Fruit fly (Drosophila melanogaster) whole organism, prepupa: ENCODE measurements around the gene Amnionless.
A peak's percentile ranks its signal among the peaks of the same experiment; 100 is the strongest.

ENCODE experiments used
- Blimp-1 ChIP-seq: fragments of 200-800 bp; sonication (Bioruptor generic); optimal IDR thresholded peaks from 3 replicates; lab custom pipeline; 2017; ENCODE audit warnings: missing biosample characterization, missing genetic modification characterization, mild to moderate bottlenecking, moderate library complexity, missing genetic modification reagents
- CG10631 ChIP-seq: fragments of 200-800 bp; sonication (Bioruptor generic); optimal IDR thresholded peaks from 2 replicates; lab custom pipeline; 2016; ENCODE audit warnings: missing biosample characterization, missing genetic modification characterization
- CG10669 ChIP-seq: fragments of 200-800 bp; sonication (Bioruptor generic); optimal IDR thresholded peaks from 3 replicates; lab custom pipeline; 2018; ENCODE audit warnings: missing biosample characterization, mild to moderate bottlenecking, missing genetic modification characterization, moderate library complexity
- CG15336 ChIP-seq: fragments of 200-800 bp; sonication (Bioruptor generic); IDR thresholded peaks from 2 replicates; pipeline ENCODE4 v1.3.6; 2022; ENCODE audit warnings: missing biosample characterization, missing genetic modification characterization
- CG16779 ChIP-seq: fragments of 200-800 bp; sonication (Bioruptor generic); optimal IDR thresholded peaks from 3 replicates; lab custom pipeline; 2017; ENCODE audit warnings: missing biosample characterization, mild to moderate bottlenecking, missing genetic modification characterization
- CG3032 ChIP-seq: fragments of 200-800 bp; optimal IDR thresholded peaks from 2 replicates; lab custom pipeline; 2019; ENCODE audit warnings: missing biosample characterization, mild to moderate bottlenecking, missing genetic modification characterization, moderate library complexity
- CG32006 ChIP-seq: fragments of 200-800 bp; sonication (Bioruptor generic); optimal IDR thresholded peaks from 3 replicates; lab custom pipeline; 2017; ENCODE audit warnings: missing biosample characterization, mild to moderate bottlenecking, missing genetic modification characterization
- CG34406 ChIP-seq: fragments of 200-800 bp; sonication (Bioruptor generic); optimal IDR thresholded peaks from 3 replicates; lab custom pipeline; 2016; ENCODE audit warnings: missing biosample characterization, missing genetic modification characterization
- CG3919 ChIP-seq: fragments of 200-800 bp; sonication (Bioruptor generic); optimal IDR thresholded peaks from 3 replicates; lab custom pipeline; 2016; ENCODE audit warnings: missing biosample characterization, missing genetic modification characterization
- CG4318 ChIP-seq: fragments of 200-800 bp; sonication (Bioruptor generic); optimal IDR thresholded peaks from 3 replicates; lab custom pipeline; 2017; ENCODE audit warnings: missing biosample characterization, mild to moderate bottlenecking, missing genetic modification characterization
- CG6808 ChIP-seq: fragments of 200-800 bp; sonication (Bioruptor generic); optimal IDR thresholded peaks from 3 replicates; lab custom pipeline; 2017; ENCODE audit warnings: missing biosample characterization, missing genetic modification characterization, mild to moderate bottlenecking, moderate library complexity, missing genetic modification reagents
- CG6854 ChIP-seq: fragments of 200-800 bp; sonication (Bioruptor generic); optimal IDR thresholded peaks from 2 replicates; lab custom pipeline; 2017; ENCODE audit warnings: missing biosample characterization, mild to moderate bottlenecking, missing genetic modification characterization
- CG8119 ChIP-seq: fragments of 200-800 bp; sonication (Bioruptor generic); IDR thresholded peaks from 3 replicates; pipeline ENCODE4 v1.3.6; 2022; ENCODE audit warnings: missing biosample characterization, missing genetic modification characterization
- CG8319 ChIP-seq: fragments of 200-800 bp; sonication (Bioruptor generic); optimal IDR thresholded peaks from 3 replicates; lab custom pipeline; 2016; ENCODE audit warnings: missing biosample characterization, missing genetic modification characterization
- CG9139 ChIP-seq: fragments of 200-800 bp; sonication (Bioruptor generic); optimal IDR thresholded peaks from 3 replicates; lab custom pipeline; 2017; ENCODE audit warnings: missing biosample characterization, mild to moderate bottlenecking, missing genetic modification characterization
- Eip78C ChIP-seq: fragments of 200-800 bp; sonication (Bioruptor generic); peaks from one replicate; lab custom pipeline; 2016; ENCODE audit warnings: missing biosample characterization, missing genetic modification characterization
- Eip93F ChIP-seq: fragments of 200-800 bp; sonication (Bioruptor generic); optimal IDR thresholded peaks from 2 replicates; lab custom pipeline; 2016; ENCODE audit warnings: missing biosample characterization, mild to moderate bottlenecking, missing genetic modification characterization
- Gug ChIP-seq: fragments of 200-800 bp; sonication (Bioruptor generic); IDR thresholded peaks from 2 replicates; pipeline ENCODE4 v1.3.6; 2022; ENCODE audit warnings: missing biosample characterization, missing genetic modification characterization
- Hr38 ChIP-seq: sonication (Bioruptor generic); optimal IDR thresholded peaks from 2 replicates; lab custom pipeline; 2016; ENCODE audit warnings: missing biosample characterization, missing genetic modification characterization
- OdsH ChIP-seq: fragments of 200-800 bp; sonication (Bioruptor generic); optimal IDR thresholded peaks from 3 replicates; lab custom pipeline; 2016; ENCODE audit warnings: missing biosample characterization, missing genetic modification characterization
- achi ChIP-seq: fragments of 200-800 bp; sonication (Bioruptor generic); optimal IDR thresholded peaks from 3 replicates; lab custom pipeline; 2016; ENCODE audit warnings: missing biosample characterization, missing genetic modification characterization
- acj6 ChIP-seq: fragments of 200-800 bp; sonication (Bioruptor generic); optimal IDR thresholded peaks from 3 replicates; lab custom pipeline; 2016; ENCODE audit warnings: missing biosample characterization, missing genetic modification characterization
- cyc ChIP-seq: fragments of 200-800 bp; sonication (Bioruptor generic); optimal IDR thresholded peaks from 3 replicates; lab custom pipeline; 2016; ENCODE audit warnings: missing biosample characterization, missing genetic modification characterization
- dac ChIP-seq: fragments of 200-800 bp; sonication (Bioruptor generic); optimal IDR thresholded peaks from 2 replicates; lab custom pipeline; 2017; ENCODE audit warnings: missing biosample characterization, mild to moderate bottlenecking, missing genetic modification characterization
- eg ChIP-seq: fragments of 200-800 bp; sonication (Bioruptor generic); IDR thresholded peaks from 3 replicates; pipeline ENCODE4 v1.3.6; 2022; ENCODE audit warnings: missing biosample characterization, missing genetic modification characterization
- fd85E ChIP-seq: fragments of 200-800 bp; sonication (Bioruptor generic); optimal IDR thresholded peaks from 3 replicates; lab custom pipeline; 2016; ENCODE audit warnings: missing biosample characterization, missing genetic modification characterization
- fkh ChIP-seq: fragments of 200-800 bp; sonication (Bioruptor generic); optimal IDR thresholded peaks from 3 replicates; lab custom pipeline; 2017; ENCODE audit warnings: missing biosample characterization, mild to moderate bottlenecking, missing genetic modification characterization, moderate library complexity
- lz ChIP-seq: fragments of 200-800 bp; sonication (Bioruptor generic); optimal IDR thresholded peaks from 3 replicates; lab custom pipeline; 2016; ENCODE audit warnings: missing biosample characterization, missing genetic modification characterization
- net ChIP-seq: fragments of 200-800 bp; sonication (Bioruptor generic); optimal IDR thresholded peaks from 3 replicates; lab custom pipeline; 2016; ENCODE audit warnings: missing biosample characterization, missing genetic modification characterization
- pdm3 ChIP-seq: fragments of 200-800 bp; sonication (Bioruptor generic); optimal IDR thresholded peaks from 3 replicates; lab custom pipeline; 2016; ENCODE audit warnings: missing biosample characterization, missing genetic modification characterization
- salr ChIP-seq, 2 experiments: fragments of 200-800 bp; sonication (Bioruptor generic); optimal IDR thresholded peaks; 3 replicates each; lab custom pipeline; 2016 to 2018; ENCODE audit warnings: missing biosample characterization in 2 of 2, missing genetic modification characterization in 2 of 2, mild to moderate bottlenecking in 1 of 2
- ss ChIP-seq, 2 experiments: fragments of 200-800 bp; sonication (Bioruptor generic); optimal IDR thresholded peaks; 2 replicates in 1 of 2; 3 replicates in 1 of 2; lab custom pipeline; 2017 to 2018; ENCODE audit warnings: mild to moderate bottlenecking in 2 of 2, missing biosample characterization in 2 of 2, missing genetic modification characterization in 2 of 2, moderate library complexity in 1 of 2
- svp ChIP-seq: fragments of 200-800 bp; sonication (Bioruptor generic); peaks from one replicate; lab custom pipeline; 2016; ENCODE audit warnings: missing biosample characterization, missing genetic modification characterization
- vri ChIP-seq: fragments of 200-800 bp; sonication (Bioruptor generic); optimal IDR thresholded peaks from 3 replicates; lab custom pipeline; 2016; ENCODE audit warnings: missing biosample characterization, mild to moderate bottlenecking, missing genetic modification characterization

Amnionless gene

dm6 chr2L:321793-322192 is 32.8 kb upstream of the Amnionless start, which contains the start of gene CG33127:
TSS of gene CG33127 (plus strand) at chr2L:322101.
- TF ChIP-seq CG34406, result no peak
- TF ChIP-seq CG3919 (GFP tag; lab: Kevin White, UChicago), result no peak
- TF ChIP-seq OdsH (GFP tag; lab: Kevin White, UChicago), result no peak
- TF ChIP-seq Gug, result no peak
- no peak for TF ChIP-seq CG6854 (GFP tag; lab: Kevin White, UChicago)
- TF ChIP-seq acj6 (GFP tag; lab: Kevin White, UChicago), result no peak
- no peak for TF ChIP-seq CG6808
- no peak for TF ChIP-seq CG10631
- TF ChIP-seq, all 60 proteins: peak for 0

- TF ChIP-seq fd85E (no peak), vri (no peak)
Measured at dm6 chr2L:321148-321547, 32.2 kb upstream of the Amnionless start, which contains the start of gene CG11911. TSS of gene CG11911 (minus strand) at chr2L:321248.

dm6 chr2L:319745-320144 is 30.8 kb upstream of the Amnionless start:
- TF ChIP-seq Gug, result no peak
- TF ChIP-seq ss (GFP tag; optimal IDR thresholded peaks at IDR 0.05; lab: Kevin White, UChicago), result no peak
- no peak for TF ChIP-seq fkh (GFP tag; lab: Kevin White, UChicago)
- TF ChIP-seq cyc (GFP tag; lab: Kevin White, UChicago), result no peak
- no peak for TF ChIP-seq net (GFP tag; lab: Kevin White, UChicago)
- TF ChIP-seq salr (GFP tag; optimal IDR thresholded peaks at IDR 0.05; lab: Kevin White, UChicago), result no peak
- TF ChIP-seq pdm3 (GFP tag; lab: Kevin White, UChicago), result no peak
- TF ChIP-seq OdsH (GFP tag; lab: Kevin White, UChicago), result no peak
- no peak for TF ChIP-seq lz
- no peak for TF ChIP-seq CG4318 (GFP tag; lab: Kevin White, UChicago)
- TF ChIP-seq CG8319 (GFP tag; lab: Kevin White, UChicago), result no peak
- no peak for TF ChIP-seq CG16779 (tag; lab: Kevin White, UChicago)
- TF ChIP-seq Blimp-1 (GFP tag; lab: Kevin White, UChicago), result no peak

dm6 chr2L:319159-319558 is 30.2 kb upstream of the Amnionless start, which contains the start of gene CG11912:
TSS of gene CG11912 (minus strand) at chr2L:319259.
- TF ChIP-seq acj6 (GFP tag; lab: Kevin White, UChicago), result no peak
- no peak for TF ChIP-seq achi
- TF ChIP-seq CG9139 (GFP tag; lab: Kevin White, UChicago), result no peak
- no peak for TF ChIP-seq lz
- TF ChIP-seq fkh (GFP tag; lab: Kevin White, UChicago), result no peak
- no peak for TF ChIP-seq CG3032
- no peak for TF ChIP-seq Hr38
- no peak for TF ChIP-seq pdm3 (GFP tag; lab: Kevin White, UChicago)
- no peak for TF ChIP-seq Eip93F (GFP tag; lab: Kevin White, UChicago)
- TF ChIP-seq CG10669 (GFP tag; lab: Kevin White, UChicago), result no peak
- no peak for TF ChIP-seq CG32006 (GFP tag; lab: Kevin White, UChicago)

dm6 chr2L:309812-310431 is 21.0 kb upstream of the Amnionless start:
- peak; percentile 25; the same call in 1 of the 2 replicates for TF ChIP-seq CG15336 (GFP tag; lab: Robert Waterston, UW)
- no peak for TF ChIP-seq CG8319 (GFP tag; lab: Kevin White, UChicago)
- TF ChIP-seq dac, result no peak
- peak; percentile 66 for TF ChIP-seq svp
- peak; percentile 39 for TF ChIP-seq Eip78C (GFP tag; lab: Kevin White, UChicago)
- peak; percentile 57; the same call in 1 of the 3 replicates for TF ChIP-seq eg (GFP tag; lab: Robert Waterston, UW)
- TF ChIP-seq fkh (GFP tag; lab: Kevin White, UChicago), result peak; percentile 59
- 0 out of 3 replicates have a peak, but pooled peaks have one; percentile 26 for TF ChIP-seq CG8119 (GFP tag; lab: Robert Waterston, UW)
